Fruit fly (Drosophila melanogaster): ENCODE measurements around the gene CG7407.

The CG7407 gene

DNA sequence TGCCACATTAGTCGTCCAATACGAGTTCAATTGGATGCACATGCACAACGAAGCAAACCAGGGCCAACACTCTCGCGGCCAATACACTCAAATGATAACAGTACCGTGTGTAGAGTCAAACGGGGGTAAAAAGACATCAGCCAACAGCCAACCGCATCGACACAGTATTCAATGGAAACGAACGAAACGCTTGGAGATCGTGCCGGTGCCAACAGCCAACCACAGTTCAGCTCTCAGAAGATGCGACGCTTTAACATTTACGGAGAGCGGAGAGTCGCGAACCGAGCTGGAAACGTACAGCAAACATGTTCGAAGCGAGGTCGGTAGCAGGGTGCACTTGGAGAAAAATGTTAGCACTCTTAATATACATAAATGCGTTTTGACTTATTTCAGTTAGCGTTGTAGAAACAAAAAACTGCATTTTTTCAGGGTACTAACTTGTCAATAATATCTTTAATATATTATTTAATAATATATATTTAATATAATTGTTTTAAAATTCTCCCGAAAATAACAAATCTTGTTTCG, 15.2 kb upstream of the CG7407 start:
- peak; percentile 66 for TF ChIP-seq CG8632 (GFP tag; optimal IDR thresholded peaks at IDR 0.05)
- no peak for TF ChIP-seq Hr38 (GFP tag; optimal IDR thresholded peaks at IDR 0.05)
- peak; percentile 33 for TF ChIP-seq Hr39 (GFP tag; optimal IDR thresholded peaks at IDR 0.05)
- TF ChIP-seq Eip75B (GFP tag; optimal IDR thresholded peaks at IDR 0.05): peak; percentile 22
- peak; percentile 52 for TF ChIP-seq CG6808 (GFP tag; optimal IDR thresholded peaks at IDR 0.05)
- no peak for TF ChIP-seq fd85E (GFP tag; optimal IDR thresholded peaks at IDR 0.05)
- TF ChIP-seq CG8119 (GFP tag; IDR thresholded peaks at IDR 0.05): peak; percentile 89
- peak; percentile 23 for TF ChIP-seq CG31627 (GFP tag; optimal IDR thresholded peaks at IDR 0.05)
- TF ChIP-seq CG1621 (tag; optimal IDR thresholded peaks at IDR 0.05): peak; percentile 28
- TF ChIP-seq CG10669 (GFP tag; optimal IDR thresholded peaks at IDR 0.05): peak; percentile 51
- TF ChIP-seq CG16779 (tag; optimal IDR thresholded peaks at IDR 0.05): peak; percentile 46
- peak; percentile 61 for TF ChIP-seq dsx (GFP tag; optimal IDR thresholded peaks at IDR 0.05; ENCODE audit: poor library complexity, severe bottlenecking)
- peak; percentile 65 for TF ChIP-seq svp (GFP tag)
- TF ChIP-seq acj6 (GFP tag; optimal IDR thresholded peaks at IDR 0.05): peak; percentile 73
- TF ChIP-seq CG4318 (GFP tag; optimal IDR thresholded peaks at IDR 0.05): peak; percentile 53
- TF ChIP-seq dac (GFP tag; optimal IDR thresholded peaks at IDR 0.05): peak; percentile 36
- peak; percentile 83 for TF ChIP-seq CG15336 (GFP tag; IDR thresholded peaks at IDR 0.05)
- no peak for TF ChIP-seq Ets21C (GFP tag; optimal IDR thresholded peaks at IDR 0.05)
- peak; percentile 58 for TF ChIP-seq net (GFP tag; optimal IDR thresholded peaks at IDR 0.05)
- TF ChIP-seq CG3919 (GFP tag; optimal IDR thresholded peaks at IDR 0.05): peak; percentile 67
- TF ChIP-seq CG7368 (GFP tag; optimal IDR thresholded peaks at IDR 0.05): no peak
- peak; percentile 88 for TF ChIP-seq CG6163 (GFP tag; IDR thresholded peaks at IDR 0.05)
- TF ChIP-seq ss (GFP tag; optimal IDR thresholded peaks at IDR 0.05): peak in 1 of 2 experiments; percentile 66
- TF ChIP-seq CG10631 (GFP tag; optimal IDR thresholded peaks at IDR 0.05): peak; percentile 70
- TF ChIP-seq CG6792 (GFP tag; optimal IDR thresholded peaks at IDR 0.05): peak; percentile 52
- peak; percentile 16 for TF ChIP-seq CG11762 (GFP tag; optimal IDR thresholded peaks at IDR 0.05; ENCODE audit: insufficient read depth)
- TF ChIP-seq Hr4 (GFP tag; optimal IDR thresholded peaks at IDR 0.05): peak; percentile 59
- TF ChIP-seq fkh (GFP tag; optimal IDR thresholded peaks at IDR 0.05): no peak
- peak; percentile 68 for TF ChIP-seq Eip78C (GFP tag)
- peak; percentile 76 for TF ChIP-seq Ets96B (tag; optimal IDR thresholded peaks at IDR 0.05)
- peak; percentile 46 for TF ChIP-seq cyc (GFP tag; optimal IDR thresholded peaks at IDR 0.05)
- TF ChIP-seq eg (GFP tag; IDR thresholded peaks at IDR 0.05): peak; percentile 95
- TF ChIP-seq topi (GFP tag; optimal IDR thresholded peaks at IDR 0.05): peak; percentile 45
- peak; percentile 77 for TF ChIP-seq CG3032 (tag; optimal IDR thresholded peaks at IDR 0.05)
- TF ChIP-seq CG32006 (GFP tag; optimal IDR thresholded peaks at IDR 0.05): peak; percentile 81
- peak; percentile 51 for TF ChIP-seq CG6276 (GFP tag; optimal IDR thresholded peaks at IDR 0.05)
- TF ChIP-seq CG11294 (GFP tag; IDR thresholded peaks at IDR 0.05): peak; percentile 36; the same call in 1 of the 2 replicates
- no peak for TF ChIP-seq CG8319 (GFP tag; optimal IDR thresholded peaks at IDR 0.05)
- no peak for TF ChIP-seq CG9139 (GFP tag; optimal IDR thresholded peaks at IDR 0.05)
- peak; percentile 62 for TF ChIP-seq spab (GFP tag; optimal IDR thresholded peaks at IDR 0.05)
- TF ChIP-seq CG6854 (GFP tag; optimal IDR thresholded peaks at IDR 0.05): no peak
- peak; percentile 36 for TF ChIP-seq pdm3 (GFP tag; optimal IDR thresholded peaks at IDR 0.05)
- peak; percentile 40 for TF ChIP-seq Sox102F (GFP tag; optimal IDR thresholded peaks at IDR 0.05)
- TF ChIP-seq vri (GFP tag; optimal IDR thresholded peaks at IDR 0.05): peak; percentile 11
- TF ChIP-seq fd59A (GFP tag; optimal IDR thresholded peaks at IDR 0.05): peak; percentile 22
- peak; percentile 52 for TF ChIP-seq lz (GFP tag; optimal IDR thresholded peaks at IDR 0.05)
- peak; percentile 49 for TF ChIP-seq Met (GFP tag; optimal IDR thresholded peaks at IDR 0.05)
- TF ChIP-seq Eip93F (GFP tag; optimal IDR thresholded peaks at IDR 0.05): no peak
- peak; percentile 30 for TF ChIP-seq Blimp-1 (GFP tag; optimal IDR thresholded peaks at IDR 0.05)
- peak; percentile 55 for TF ChIP-seq esn (GFP tag; optimal IDR thresholded peaks at IDR 0.05)
- TF ChIP-seq OdsH (GFP tag; optimal IDR thresholded peaks at IDR 0.05): peak; percentile 68
